Worm (Caenorhabditis elegans): Measurements from ENCODE around the gene ZK287.4.
A peak's percentile ranks its signal among the peaks of the same experiment; 100 is the strongest.

Gene ZK287.4

ce11 chrV:9701861-9702260, 16.4 kb upstream of the ZK287.4 start:
- TF ChIP-seq unc-55 (GFP tag; optimal IDR thresholded peaks at IDR 0.05): no peak
- TF ChIP-seq elt-2 (tag; optimal IDR thresholded peaks at IDR 0.05): peak; percentile 35

- TF ChIP-seq elt-2 (tag; optimal IDR thresholded peaks at IDR 0.05) (peak; percentile 99), fkh-10 (GFP tag; optimal IDR thresholded peaks at IDR 0.05) (no peak)
Observed at ce11 chrV:9699216-9699615, 13.8 kb upstream of the ZK287.4 start.

- TF ChIP-seq ceh-6 (GFP tag; optimal IDR thresholded peaks at IDR 0.05) (no peak), lim-6 (tag; optimal IDR thresholded peaks at IDR 0.05) (no peak), elt-2 (tag; optimal IDR thresholded peaks at IDR 0.05) (no peak), Y22D7AL.16 (tag; optimal IDR thresholded peaks at IDR 0.05) (no peak), hlh-30 (tag; optimal IDR thresholded peaks at IDR 0.05; ENCODE audit: insufficient read depth) (no peak), madf-2 (tag; optimal IDR thresholded peaks at IDR 0.05) (no peak), sox-2 (GFP tag; IDR thresholded peaks at IDR 0.05) (no peak), ceh-24 (tag; optimal IDR thresholded peaks at IDR 0.05) (no peak), ets-4 (tag; optimal IDR thresholded peaks at IDR 0.05) (no peak), nhr-232 (tag; optimal IDR thresholded peaks at IDR 0.05) (no peak), pat-9 (tag; optimal IDR thresholded peaks at IDR 0.05) (no peak), ceh-2 (tag; optimal IDR thresholded peaks at IDR 0.05) (no peak), C08G9.2 (tag; optimal IDR thresholded peaks at IDR 0.05) (no peak), eyg-1 (tag; optimal IDR thresholded peaks at IDR 0.05) (no peak), ceh-18 (tag; optimal IDR thresholded peaks at IDR 0.05) (no peak), pros-1 (tag; optimal IDR thresholded peaks at IDR 0.05) (no peak), nfya-1 (tag; optimal IDR thresholded peaks at IDR 0.05) (no peak), npax-4 (tag; optimal IDR thresholded peaks at IDR 0.05) (no peak)
Observed at ce11 chrV:9696715-9697114, 11.3 kb upstream of the ZK287.4 start, which contains the start of gene her-1. TSS of gene her-1 (plus strand) at chrV:9697015.

- TF ChIP-seq eyg-1 (tag; optimal IDR thresholded peaks at IDR 0.05): no peak
Observed at ce11 chrV:9692649-9693112, 7.2 kb upstream of the ZK287.4 start, which contains the start of gene ZK287.7. TSS of gene ZK287.7 (plus strand) at chrV:9693062.

- TF ChIP-seq T23F11.4 (GFP tag; optimal IDR thresholded peaks at IDR 0.05) (no peak), C08G9.2 (tag; optimal IDR thresholded peaks at IDR 0.05) (no peak), gmeb-2 (tag; optimal IDR thresholded peaks at IDR 0.05) (no peak), pros-1 (tag; optimal IDR thresholded peaks at IDR 0.05) (peak; percentile 83), sox-4 (tag; optimal IDR thresholded peaks at IDR 0.05) (peak; percentile 17), ceh-24 (tag; optimal IDR thresholded peaks at IDR 0.05) (no peak), ceh-14 (tag; optimal IDR thresholded peaks at IDR 0.05) (peak; percentile 32), ztf-16 (tag; optimal IDR thresholded peaks at IDR 0.05) (no peak), ceh-22 (tag; optimal IDR thresholded peaks at IDR 0.05) (no peak), ceh-34 (tag; optimal IDR thresholded peaks at IDR 0.05) (peak; percentile 53), ceh-31 (tag; optimal IDR thresholded peaks at IDR 0.05) (peak; percentile 84), pha-4 (tag; optimal IDR thresholded peaks at IDR 0.05) (no peak), ahr-1 (tag; optimal IDR thresholded peaks at IDR 0.05) (no peak), rnt-1 (tag; optimal IDR thresholded peaks at IDR 0.05) (peak; percentile 21), ceh-2 (tag; optimal IDR thresholded peaks at IDR 0.05) (no peak), unc-55 (GFP tag; optimal IDR thresholded peaks at IDR 0.05) (no peak), ceh-6 (GFP tag; optimal IDR thresholded peaks at IDR 0.05) (no peak), elt-2 (tag; optimal IDR thresholded peaks at IDR 0.05) (peak; percentile 6), unc-86 (tag; optimal IDR thresholded peaks at IDR 0.05) (no peak), npax-4 (tag; optimal IDR thresholded peaks at IDR 0.05) (no peak), lim-6 (tag; optimal IDR thresholded peaks at IDR 0.05) (no peak), unc-42 (tag; optimal IDR thresholded peaks at IDR 0.05) (peak; percentile 15), nfya-1 (tag; optimal IDR thresholded peaks at IDR 0.05) (peak; percentile 84), unc-3 (GFP tag; conservative IDR thresholded peaks at IDR 0.05) (no peak), unc-3 (tag; optimal IDR thresholded peaks at IDR 0.05) (no peak), che-1 (tag; optimal IDR thresholded peaks at IDR 0.05) (peak; percentile 39), tbx-2 (tag; optimal IDR thresholded peaks at IDR 0.05) (peak; percentile 80), ceh-48 (tag; optimal IDR thresholded peaks at IDR 0.05) (peak; percentile 11), ets-4 (tag; optimal IDR thresholded peaks at IDR 0.05) (peak; percentile 11), nhr-11 (tag; optimal IDR thresholded peaks at IDR 0.05) (no peak), sdc-2 (tag; optimal IDR thresholded peaks at IDR 0.05) (no peak), ref-2 (tag; optimal IDR thresholded peaks at IDR 0.05) (peak; percentile 22), hlh-6 (tag; optimal IDR thresholded peaks at IDR 0.05) (no peak), F13H6.1 (tag; optimal IDR thresholded peaks at IDR 0.05) (peak; percentile 18), K09A11.1 (tag; optimal IDR thresholded peaks at IDR 0.05; ENCODE audit: insufficient read depth) (no peak)
Observed at ce11 chrV:9692109-9692581, 6.7 kb upstream of the ZK287.4 start, which contains the start of gene ztf-9. TSS of gene ztf-9 (minus strand) at chrV:9692159.

All from whole organism, late embryonic.